Worm (Caenorhabditis elegans): ENCODE data around the gene K04C2.7.
A peak's percentile ranks its signal among the peaks of the same experiment; 100 is the strongest.

The K04C2.7 gene

DNA sequence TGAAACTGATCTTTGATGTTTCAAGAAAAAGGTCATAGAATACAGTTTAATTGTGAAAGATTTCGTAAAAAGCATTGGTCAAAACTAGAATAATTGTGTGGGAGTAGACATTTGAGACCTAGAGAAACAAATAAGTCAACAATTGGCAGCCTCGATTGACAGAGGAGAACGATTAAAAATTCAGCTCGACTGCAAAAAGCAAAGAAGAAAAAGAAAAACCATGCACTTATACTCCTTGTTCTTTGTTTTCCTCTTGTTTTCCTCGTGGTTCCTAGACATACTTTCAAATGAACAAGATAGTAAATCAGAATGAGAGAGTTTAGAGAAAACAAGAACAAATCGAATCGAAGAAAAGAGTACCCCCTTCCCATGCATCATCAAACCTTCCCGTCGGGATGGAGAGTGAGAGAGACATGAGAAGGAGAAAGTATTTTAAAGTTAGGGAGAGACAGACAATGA is 23.5 kb upstream of the K04C2.7 start (continued):
- peak; percentile 64; the same call in 1 of the 2 replicates for TF ChIP-seq lin-1 (GFP tag; IDR thresholded peaks at IDR 0.05)
- TF ChIP-seq mxl-3 (GFP tag; optimal IDR thresholded peaks at IDR 0.05), result peak; percentile 10
- TF ChIP-seq lsy-2 (tag; optimal IDR thresholded peaks at IDR 0.05), result peak; percentile 5 to 30
- peak; percentile 70 for TF ChIP-seq nhr-48 (tag; optimal IDR thresholded peaks at IDR 0.05)
- peak; percentile 82 for TF ChIP-seq hlh-11 (tag; optimal IDR thresholded peaks at IDR 0.05)
- TF ChIP-seq nhr-76 (tag; optimal IDR thresholded peaks at IDR 0.05), result no peak
- TF ChIP-seq aly-2 (tag; optimal IDR thresholded peaks at IDR 0.05), result no peak
- no peak for TF ChIP-seq F44E2.7 (GFP tag; IDR thresholded peaks at IDR 0.05)
- no peak for TF ChIP-seq fos-1 (tag; optimal IDR thresholded peaks at IDR 0.05)
- no peak for TF ChIP-seq php-3 (GFP tag; IDR thresholded peaks at IDR 0.05)
- no peak for TF ChIP-seq nhr-111 (GFP tag; optimal IDR thresholded peaks at IDR 0.05)
- peak; percentile 71 for TF ChIP-seq nhr-77 (tag; optimal IDR thresholded peaks at IDR 0.05)
- TF ChIP-seq lin-39 (tag; optimal IDR thresholded peaks at IDR 0.05), result no peak
- TF ChIP-seq mdt-29 (GFP tag; IDR thresholded peaks at IDR 0.05), result no peak
- TF ChIP-seq dmd-6 (GFP tag; IDR thresholded peaks at IDR 0.05), result peak; percentile 73
- TF ChIP-seq T20F7.1 (GFP tag; optimal IDR thresholded peaks at IDR 0.05), result peak; percentile 52

DNA sequence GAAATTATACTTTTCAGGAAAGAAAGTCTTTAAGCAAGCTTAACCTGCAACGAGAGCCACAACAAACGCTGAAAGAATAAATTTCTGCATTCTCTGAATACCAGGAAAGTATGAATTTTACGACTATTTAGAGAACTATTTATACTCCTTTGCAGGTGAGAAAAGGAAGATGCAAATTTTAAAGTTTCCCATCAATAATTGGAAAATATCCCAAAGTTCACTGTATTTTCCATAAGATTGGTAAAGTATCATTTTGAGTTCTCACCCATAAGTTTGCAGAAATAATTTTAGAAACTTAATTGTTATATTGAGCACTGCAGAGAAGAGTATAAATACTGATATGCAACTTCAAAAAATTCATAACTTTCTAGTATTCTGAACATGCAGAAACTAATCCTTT is 21.4 kb upstream of the K04C2.7 start, which contains the start of gene clec-158:
Gene clec-158 (minus strand): TSS at position 101 of the 400 bp plus-strand sequence.
- TF ChIP-seq F44E2.7 (GFP tag; IDR thresholded peaks at IDR 0.05) (no peak), jun-1 (tag; optimal IDR thresholded peaks at IDR 0.05) (no peak), T20F7.1 (GFP tag; optimal IDR thresholded peaks at IDR 0.05) (no peak), spr-1 (tag; optimal IDR thresholded peaks at IDR 0.05) (no peak), lin-38 (GFP tag; IDR thresholded peaks at IDR 0.05) (no peak), hlh-30 (tag; optimal IDR thresholded peaks at IDR 0.05; ENCODE audit: insufficient read depth) (no peak), nhr-102 (tag; optimal IDR thresholded peaks at IDR 0.05) (no peak)

DNA sequence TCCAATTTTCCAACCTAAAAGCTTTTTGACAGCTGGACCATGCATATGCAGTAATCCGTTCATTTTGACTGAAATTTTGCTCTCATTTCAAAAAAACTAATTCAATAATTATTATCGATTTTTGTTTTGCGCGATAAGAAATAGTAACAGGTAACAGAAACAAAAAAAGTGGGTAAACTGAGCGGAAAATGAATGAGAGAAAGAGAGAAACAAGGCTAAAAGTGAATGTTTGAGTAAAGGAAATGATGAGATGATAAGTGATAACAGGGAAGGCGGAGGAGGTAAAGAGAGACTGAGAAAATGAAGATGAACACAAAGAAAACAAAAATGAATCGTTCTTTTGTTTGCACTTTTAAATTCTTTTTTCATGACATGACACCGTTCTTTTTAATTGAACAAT is 17.0 kb upstream of the K04C2.7 start, which contains the start of gene sma-3:
Gene sma-3 (minus strand): TSS at position 68 of the 400 bp plus-strand sequence.
- peak; percentile 95 for TF ChIP-seq pqm-1 (tag; optimal IDR thresholded peaks at IDR 0.05)
- peak; percentile 12 for TF ChIP-seq nhr-6 (tag; optimal IDR thresholded peaks at IDR 0.05)
- peak; percentile 83 for TF ChIP-seq nhr-28 (tag; optimal IDR thresholded peaks at IDR 0.05)
- TF ChIP-seq ceh-62 (tag; optimal IDR thresholded peaks at IDR 0.05), result no peak
- peak; percentile 28 for TF ChIP-seq mep-1 (tag; optimal IDR thresholded peaks at IDR 0.05)
- peak; percentile 68 for TF ChIP-seq hlh-11 (tag; optimal IDR thresholded peaks at IDR 0.05)
- TF ChIP-seq lir-3 (tag; optimal IDR thresholded peaks at IDR 0.05), result no peak
- TF ChIP-seq sdz-12 (GFP tag; optimal IDR thresholded peaks at IDR 0.05), result no peak
- TF ChIP-seq daf-16 (GFP tag; optimal IDR thresholded peaks at IDR 0.05), result no peak
- peak; percentile 91 for TF ChIP-seq daf-16 (tag; optimal IDR thresholded peaks at IDR 0.05)
- TF ChIP-seq dmd-6 (GFP tag; IDR thresholded peaks at IDR 0.05), result peak; percentile 55; the same call in 1 of the 2 replicates
- TF ChIP-seq dve-1 (tag; optimal IDR thresholded peaks at IDR 0.05; ENCODE audit: insufficient read depth), result peak; percentile 20
- TF ChIP-seq unc-62 (GFP tag; optimal IDR thresholded peaks at IDR 0.05 in 1 of 2), result peak in 1 of 2 experiments; percentile 94
- TF ChIP-seq unc-62 (tag; optimal IDR thresholded peaks at IDR 0.05), result no peak
- peak; percentile 73 for TF ChIP-seq nhr-77 (tag; optimal IDR thresholded peaks at IDR 0.05)
- TF ChIP-seq lin-1 (GFP tag; IDR thresholded peaks at IDR 0.05), result peak; percentile 55; the same call in 1 of the 2 replicates
- TF ChIP-seq ceh-28 (tag; optimal IDR thresholded peaks at IDR 0.05), result peak; percentile 40

- TF ChIP-seq hif-1 (tag; optimal IDR thresholded peaks at IDR 0.05), result no peak
- peak; percentile 13 for TF ChIP-seq nhr-11 (tag; optimal IDR thresholded peaks at IDR 0.05)
- TF ChIP-seq lsy-2 (tag; optimal IDR thresholded peaks at IDR 0.05), result peak in 1 of 2 experiments; percentile 55
- TF ChIP-seq lin-38 (GFP tag; IDR thresholded peaks at IDR 0.05), result peak; percentile 91
- TF ChIP-seq mes-2 (tag; optimal IDR thresholded peaks at IDR 0.05; ENCODE audit: poor library complexity, severe bottlenecking), result peak; percentile 41
- TF ChIP-seq unc-62 (GFP tag; optimal IDR thresholded peaks at IDR 0.05 in 1 of 2), result peak in 1 of 2 experiments; percentile 65
- no peak for TF ChIP-seq unc-62 (tag; optimal IDR thresholded peaks at IDR 0.05)
- TF ChIP-seq dmd-6 (GFP tag; IDR thresholded peaks at IDR 0.05), result 0 out of 2 replicates have a peak, but pooled peaks have one; percentile 10
- peak; percentile 82 for TF ChIP-seq dpl-1 (GFP tag; optimal IDR thresholded peaks at IDR 0.05)
- TF ChIP-seq F37D6.2 (tag; optimal IDR thresholded peaks at IDR 0.05), result no peak
Measured at ce11 chrIII:6869268-6869667, 11.6 kb upstream of the K04C2.7 start, which contains the start of the genes cra-1 and kbp-1. cra-1 (minus strand) TSS chrIII:6869460. kbp-1 (plus strand) TSS chrIII:6869633.
